Worm (Caenorhabditis elegans) whole organism, young adult: ENCODE measurements around the gene acbp-8.
A peak's percentile ranks its signal among the peaks of the same experiment; 100 is the strongest.

ENCODE experiments used
- C06A6.2 ChIP-seq: fragments of 200-800 bp; sonication (Bioruptor generic); conservative IDR thresholded peaks from 2 replicates; pipeline ENCODE4 v1.3.6; 2022; ENCODE audit warnings: missing genetic modification characterization, missing compliant biosample characterization
- F49E8.2 ChIP-seq: sonication (generic microtip); optimal IDR thresholded peaks from 3 replicates; lab custom pipeline; 2017; ENCODE audit warnings: missing genetic modification characterization, mild to moderate bottlenecking, missing compliant biosample characterization, antibody characterized with exemption, moderate library complexity; ENCODE audit not compliant: insufficient read depth
- F55B11.4 ChIP-seq: sonication (generic microtip); optimal IDR thresholded peaks from 2 replicates; lab custom pipeline; 2016; ENCODE audit warnings: missing compliant biosample characterization, missing genetic modification characterization, borderline replicate concordance; ENCODE audit not compliant: insufficient read depth
- T26A5.8 ChIP-seq: sonication (generic microtip); optimal IDR thresholded peaks from 2 replicates; lab custom pipeline; 2016; ENCODE audit warnings: missing genetic modification characterization, missing compliant biosample characterization
- Y53G8AR.9 ChIP-seq: fragments of 200-800 bp; sonication (Bioruptor generic); conservative IDR thresholded peaks from 2 replicates; pipeline ENCODE4 v1.3.6; 2022; ENCODE audit warnings: missing genetic modification reagents, missing genetic modification characterization, missing compliant biosample characterization
- Y67H2A.10 ChIP-seq: fragments of 200-800 bp; sonication (Bioruptor generic); conservative IDR thresholded peaks from 2 replicates; pipeline ENCODE4 v1.3.6; 2022; ENCODE audit warnings: missing genetic modification reagents, missing genetic modification characterization, missing compliant biosample characterization
- ama-1 ChIP-seq, 3 experiments: fragments of 150-350 bp in 1 of 3; sonication (generic microtip) in 2 of 3; optimal IDR thresholded peaks; 2 replicates each; lab custom pipeline; 2014 to 2018; ENCODE audit warnings: missing biosample characterization in 2 of 3, missing genetic modification characterization in 2 of 3, missing genetic modification reagents in 2 of 3
- attf-5 ChIP-seq: fragments of 200-800 bp; sonication (Bioruptor generic); optimal IDR thresholded peaks from 2 replicates; lab custom pipeline; 2018; ENCODE audit warnings: mild to moderate bottlenecking, missing genetic modification characterization, missing compliant biosample characterization
- cebp-2 ChIP-seq: fragments of 200-800 bp; sonication (Bioruptor generic); IDR thresholded peaks from 2 replicates; pipeline ENCODE4 v1.3.6; 2022; ENCODE audit warnings: missing genetic modification characterization, missing compliant biosample characterization
- ceh-58 ChIP-seq: fragments of 200-800 bp; sonication (Bioruptor generic); IDR thresholded peaks from 2 replicates; pipeline ENCODE4 v1.3.6; 2022; ENCODE audit warnings: missing genetic modification characterization, missing compliant biosample characterization
- dox-1 ChIP-seq: fragments of 200-800 bp; sonication (Bioruptor generic); IDR thresholded peaks from 2 replicates; pipeline ENCODE4 v1.3.6; 2022; ENCODE audit warnings: missing genetic modification reagents, missing genetic modification characterization, missing compliant biosample characterization
- egrh-3 ChIP-seq: fragments of 200-800 bp; sonication (Bioruptor generic); IDR thresholded peaks from 2 replicates; pipeline ENCODE4 v1.3.6; 2022; ENCODE audit warnings: missing genetic modification reagents, missing genetic modification characterization, missing compliant biosample characterization
- gei-17 ChIP-seq: fragments of 200-800 bp; sonication (Bioruptor generic); optimal IDR thresholded peaks from 2 replicates; lab custom pipeline; 2018; ENCODE audit warnings: mild to moderate bottlenecking, missing genetic modification characterization, missing compliant biosample characterization
- hmg-20 ChIP-seq: fragments of 200-800 bp; sonication (Bioruptor generic); IDR thresholded peaks from 2 replicates; pipeline ENCODE4 v1.3.6; 2022; ENCODE audit warnings: missing genetic modification reagents, missing genetic modification characterization, missing compliant biosample characterization
- hrde-1 ChIP-seq: sonication (generic microtip); optimal IDR thresholded peaks from 2 replicates; lab custom pipeline; 2016; ENCODE audit warnings: missing genetic modification characterization, mild to moderate bottlenecking, missing compliant biosample characterization, moderate library complexity, missing genotype, missing genetic modification reagents, borderline replicate concordance
- let-607 ChIP-seq, 2 experiments: fragments of 200-800 bp in 1 of 2; sonication (Bioruptor generic) in 1 of 2; sonication (generic microtip) in 1 of 2; optimal IDR thresholded peaks; 2 replicates each; lab custom pipeline; 2016 to 2018; ENCODE audit warnings: mild to moderate bottlenecking in 2 of 2, missing compliant biosample characterization in 2 of 2, missing genetic modification characterization in 2 of 2, moderate library complexity in 2 of 2, missing genotype in 1 of 2
- lin-26 ChIP-seq: fragments of 200-800 bp; sonication (Bioruptor generic); IDR thresholded peaks from 2 replicates; pipeline ENCODE4 v1.3.6; 2022; ENCODE audit warnings: missing genetic modification reagents, missing genetic modification characterization, missing compliant biosample characterization
- lin-40 ChIP-seq: sonication (generic microtip); optimal IDR thresholded peaks from 2 replicates; lab custom pipeline; 2016; ENCODE audit warnings: missing genetic modification characterization, mild to moderate bottlenecking, missing compliant biosample characterization, missing genotype, missing genetic modification reagents
- madf-10 ChIP-seq: sonication (generic microtip); optimal IDR thresholded peaks from 2 replicates; lab custom pipeline; 2016; ENCODE audit warnings: mild to moderate bottlenecking, missing genetic modification characterization, missing compliant biosample characterization
- madf-8 ChIP-seq: fragments of 200-800 bp; sonication (Bioruptor generic); conservative IDR thresholded peaks from 2 replicates; pipeline ENCODE4 v1.3.6; 2022; ENCODE audit warnings: missing genetic modification reagents, missing genetic modification characterization, missing compliant biosample characterization
- mel-28 ChIP-seq: sonication (generic microtip); optimal IDR thresholded peaks from 2 replicates; lab custom pipeline; 2016; ENCODE audit warnings: borderline replicate concordance, mild to moderate bottlenecking, missing genetic modification characterization, missing compliant biosample characterization
- nfyb-1 ChIP-seq: fragments of 200-800 bp; sonication (Bioruptor generic); IDR thresholded peaks from 2 replicates; pipeline ENCODE4 v1.3.6; 2022; ENCODE audit warnings: missing genetic modification reagents, missing genetic modification characterization, missing compliant biosample characterization
- nhr-120 ChIP-seq: fragments of 200-800 bp; sonication (Bioruptor generic); IDR thresholded peaks from 2 replicates; pipeline ENCODE4 v1.3.6; 2022; ENCODE audit warnings: missing genetic modification characterization, missing compliant biosample characterization
- nhr-179 ChIP-seq: sonication (generic microtip); optimal IDR thresholded peaks from 2 replicates; lab custom pipeline; 2016; ENCODE audit warnings: mild to moderate bottlenecking, missing genetic modification characterization, missing compliant biosample characterization
- nhr-80 ChIP-seq: sonication (generic microtip); optimal IDR thresholded peaks from 2 replicates; lab custom pipeline; 2016; ENCODE audit warnings: missing genetic modification characterization, missing compliant biosample characterization
- rec-8 ChIP-seq, 2 experiments: sonication (generic microtip); optimal IDR thresholded peaks; 2 replicates each; lab custom pipeline; 2016; ENCODE audit warnings: mild to moderate bottlenecking in 2 of 2, missing genetic modification characterization in 2 of 2, missing genetic modification reagents in 2 of 2, missing genotype in 2 of 2, missing biosample characterization in 1 of 2, missing compliant biosample characterization in 1 of 2, moderate library complexity in 1 of 2
- repo-1 ChIP-seq: sonication (generic microtip); optimal IDR thresholded peaks from 2 replicates; lab custom pipeline; 2017; ENCODE audit warnings: mild to moderate bottlenecking, missing genetic modification characterization, missing compliant biosample characterization
- snpc-1.3 ChIP-seq: sonication (generic microtip); optimal IDR thresholded peaks from 2 replicates; lab custom pipeline; 2017; ENCODE audit warnings: missing genetic modification characterization, mild to moderate bottlenecking, missing compliant biosample characterization, antibody characterized with exemption, moderate library complexity, missing genotype, missing genetic modification reagents; ENCODE audit not compliant: insufficient read depth
- snpc-4 ChIP-seq, 5 experiments: fragments of 150-350 bp in 1 of 5; sonication (generic microtip) in 4 of 5; optimal IDR thresholded peaks; 2 replicates each; lab custom pipeline; 2014 to 2018; ENCODE audit warnings: missing genetic modification characterization in 5 of 5, missing biosample characterization in 3 of 5, antibody characterized with exemption in 2 of 5, mild to moderate bottlenecking in 2 of 5, missing compliant biosample characterization in 2 of 5, missing genotype in 2 of 5, moderate library complexity in 2 of 5, missing genetic modification reagents in 1 of 5
- zfh-2 ChIP-seq: fragments of 200-800 bp; sonication (Bioruptor generic); conservative IDR thresholded peaks from 2 replicates; pipeline ENCODE4 v1.3.6; 2022; ENCODE audit warnings: missing genetic modification reagents, missing genetic modification characterization, missing compliant biosample characterization
- ztf-18 ChIP-seq: sonication (generic microtip); optimal IDR thresholded peaks from 2 replicates; lab custom pipeline; 2016; ENCODE audit warnings: missing genotype, mild to moderate bottlenecking, missing genetic modification characterization, missing compliant biosample characterization
- ztf-3 ChIP-seq: fragments of 200-800 bp; sonication (Bioruptor generic); optimal IDR thresholded peaks from 2 replicates; lab custom pipeline; 2018; ENCODE audit warnings: mild to moderate bottlenecking, missing genetic modification characterization, missing compliant biosample characterization
- ztf-6 ChIP-seq: fragments of 200-800 bp; sonication (Bioruptor generic); IDR thresholded peaks from 2 replicates; pipeline ENCODE4 v1.3.6; 2022; ENCODE audit warnings: missing genetic modification reagents, missing genetic modification characterization, missing compliant biosample characterization

Gene acbp-8

ce11 chrIII:2656168-2656567, 27.4 kb downstream of the acbp-8 start:
- no peak for TF ChIP-seq Y53G8AR.9 (GFP tag; lab: Robert Waterston, UW)
- no peak for TF ChIP-seq hmg-20 (GFP tag; lab: Robert Waterston, UW)
- peak; percentile 1 for TF ChIP-seq lin-40 (tag; lab: Kevin White, UChicago)
- no peak for TF ChIP-seq ama-1 (optimal IDR thresholded peaks at IDR 0.05; lab: Kevin White, UChicago)
- TF ChIP-seq ama-1 (GFP tag; optimal IDR thresholded peaks at IDR 0.05; lab: Kevin White, UChicago), result no peak

ce11 chrIII:2657783-2658182, 29.0 kb downstream of the acbp-8 start, which contains the start of gene let-805:
let-805 (plus strand) TSS chrIII:2658083.
- no peak for TF ChIP-seq F55B11.4 (tag; lab: Kevin White, UChicago)
- TF ChIP-seq T26A5.8, result no peak
- TF ChIP-seq repo-1, result no peak
- no peak for TF ChIP-seq nhr-120
- TF ChIP-seq C06A6.2 (GFP tag; lab: Robert Waterston, UW), result no peak
- TF ChIP-seq ztf-3 (GFP tag; lab: Kevin White, UChicago), result no peak
- TF ChIP-seq nfyb-1, result no peak
- no peak for TF ChIP-seq lin-40 (tag; lab: Kevin White, UChicago)
- TF ChIP-seq hrde-1 (tag; lab: Kevin White, UChicago), result no peak
- no peak for TF ChIP-seq nhr-179 (tag; lab: Kevin White, UChicago)

ce11 chrIII:2675449-2675848, 46.6 kb downstream of the acbp-8 start:
- no peak for TF ChIP-seq dox-1 (GFP tag; lab: Robert Waterston, UW)
- 0 out of 2 replicates have a peak, but pooled peaks have one; percentile 16 for TF ChIP-seq lin-26 (GFP tag; lab: Robert Waterston, UW)
- TF ChIP-seq, all 124 proteins: peak for 1

- peak in 1 of 2 experiments; percentile 25 for TF ChIP-seq let-607 (tag; optimal IDR thresholded peaks at IDR 0.05; lab: Kevin White, UChicago)
- TF ChIP-seq snpc-4 (GFP tag; optimal IDR thresholded peaks at IDR 0.05; lab: Kevin White, UChicago), result no peak
- no peak for TF ChIP-seq snpc-4 (tag; optimal IDR thresholded peaks at IDR 0.05; lab: Kevin White, UChicago)
- no peak for TF ChIP-seq cebp-2
- no peak for TF ChIP-seq snpc-1.3 (tag; lab: Kevin White, UChicago)
- TF ChIP-seq rec-8 (tag; optimal IDR thresholded peaks at IDR 0.05; lab: Kevin White, UChicago), result no peak
- TF ChIP-seq madf-10 (tag; lab: Kevin White, UChicago), result no peak
- TF ChIP-seq egrh-3 (GFP tag; lab: Robert Waterston, UW), result no peak
- TF ChIP-seq hrde-1 (tag; lab: Kevin White, UChicago), result no peak
- TF ChIP-seq gei-17 (GFP tag; lab: Kevin White, UChicago), result no peak
- peak; percentile 73 for TF ChIP-seq nhr-80
- peak; percentile 8 for TF ChIP-seq attf-5 (GFP tag; lab: Kevin White, UChicago)
- no peak for TF ChIP-seq madf-8 (GFP tag; lab: Robert Waterston, UW)
- TF ChIP-seq F49E8.2 (tag; lab: Kevin White, UChicago), result no peak
- TF ChIP-seq dox-1 (GFP tag; lab: Robert Waterston, UW), result peak; percentile 63
Measured at ce11 chrIII:2676097-2676496, 47.3 kb downstream of the acbp-8 start.

- no peak for TF ChIP-seq Y67H2A.10 (GFP tag; lab: Robert Waterston, UW)
- no peak for TF ChIP-seq cebp-2
- no peak for TF ChIP-seq ceh-58 (GFP tag; lab: Robert Waterston, UW)
- TF ChIP-seq ztf-18, result no peak
- no peak for TF ChIP-seq ztf-6 (GFP tag; lab: Robert Waterston, UW)
- TF ChIP-seq zfh-2 (GFP tag; lab: Robert Waterston, UW), result peak; percentile 62
- TF ChIP-seq mel-28, result no peak
Measured at ce11 chrIII:2678017-2678416, 49.2 kb downstream of the acbp-8 start.
